Fruit fly (Drosophila melanogaster) whole organism, embryonic: ENCODE results near the gene CG43750.

Experiments used
- Adf1 ChIP-seq: fragments of 200-800 bp; sonication (Bioruptor generic); IDR thresholded peaks from 2 replicates; pipeline ENCODE4 v1.3.6; 2022; ENCODE audit warnings: missing biosample characterization, missing genetic modification characterization
- Atf6 ChIP-seq: fragments of 200-800 bp; sonication (Bioruptor generic); IDR thresholded peaks from 2 replicates; pipeline ENCODE4 v1.3.6; 2022; ENCODE audit warnings: missing biosample characterization, missing genetic modification characterization
- Awh ChIP-seq: fragments of 200-800 bp; sonication (Bioruptor generic); IDR thresholded peaks from 2 replicates; pipeline ENCODE4, ENCODE4 v1.3.6; 2022; ENCODE audit warnings: missing biosample characterization, missing genetic modification characterization
- Blimp-1 ChIP-seq: fragments of 200-800 bp; sonication (Bioruptor generic); optimal IDR thresholded peaks from 3 replicates; lab custom pipeline; 2018; ENCODE audit warnings: missing biosample characterization, missing genetic modification characterization, mild to moderate bottlenecking, moderate library complexity, missing genetic modification reagents
- CG10654 ChIP-seq: fragments of 200-800 bp; sonication (Bioruptor generic); optimal IDR thresholded peaks from 2 replicates; lab custom pipeline; 2016; ENCODE audit warnings: missing biosample characterization, missing genetic modification characterization
- CG12769 ChIP-seq: fragments of 200-800 bp; sonication (Bioruptor generic); optimal IDR thresholded peaks from 2 replicates; lab custom pipeline; 2019; ENCODE audit warnings: missing biosample characterization, mild to moderate bottlenecking, missing genetic modification characterization, moderate library complexity
- CG13296 ChIP-seq: fragments of 200-800 bp; sonication (Bioruptor generic); optimal IDR thresholded peaks from 3 replicates; lab custom pipeline; 2018; ENCODE audit warnings: missing biosample characterization, mild to moderate bottlenecking, missing genetic modification characterization
- CG13624 ChIP-seq: fragments of 200-800 bp; sonication (Bioruptor generic); optimal IDR thresholded peaks from 2 replicates; lab custom pipeline; 2016; ENCODE audit warnings: missing biosample characterization, missing genetic modification characterization
- CG17328 ChIP-seq: fragments of 200-800 bp; sonication (Bioruptor generic); IDR thresholded peaks from 2 replicates; pipeline ENCODE4 v1.3.6; 2022; ENCODE audit warnings: missing biosample characterization, missing genetic modification characterization
- CG17359 ChIP-seq: fragments of 200-800 bp; sonication (Bioruptor generic); optimal IDR thresholded peaks from 3 replicates; lab custom pipeline; 2018; ENCODE audit warnings: missing biosample characterization, mild to moderate bottlenecking, missing genetic modification characterization, moderate library complexity
- CG2199 ChIP-seq: fragments of 200-800 bp; sonication (Bioruptor generic); IDR thresholded peaks from 3 replicates; pipeline ENCODE4 v1.3.6; 2022; ENCODE audit warnings: missing biosample characterization, missing genetic modification characterization
- CG30431 ChIP-seq: fragments of 200-800 bp; sonication (Bioruptor generic); optimal IDR thresholded peaks from 2 replicates; lab custom pipeline; 2017; ENCODE audit warnings: missing biosample characterization, missing genetic modification characterization
- CG32772 ChIP-seq: fragments of 200-800 bp; sonication (Bioruptor generic); IDR thresholded peaks from 2 replicates; pipeline ENCODE4 v1.3.6; 2022; ENCODE audit warnings: missing biosample characterization, missing genetic modification characterization
- CG3407 ChIP-seq: fragments of 200-800 bp; sonication (Bioruptor generic); optimal IDR thresholded peaks from 2 replicates; lab custom pipeline; 2018; ENCODE audit warnings: missing biosample characterization, mild to moderate bottlenecking, missing genetic modification characterization
- CG3726 ChIP-seq: fragments of 200-800 bp; sonication (Bioruptor generic); IDR thresholded peaks from 3 replicates; pipeline ENCODE4, ENCODE4 v1.3.6; 2022; ENCODE audit warnings: missing biosample characterization, missing genetic modification characterization
- CG4854 ChIP-seq: fragments of 200-800 bp; sonication (Bioruptor generic); optimal IDR thresholded peaks from 2 replicates; lab custom pipeline; 2016; ENCODE audit warnings: missing biosample characterization, missing genetic modification characterization, inconsistent platforms
- CG8924 ChIP-seq: fragments of 200-800 bp; optimal IDR thresholded peaks from 3 replicates; lab custom pipeline; 2019; ENCODE audit warnings: missing biosample characterization, mild to moderate bottlenecking, missing genetic modification characterization, moderate library complexity
- Drgx ChIP-seq: fragments of 200-800 bp; sonication (Bioruptor generic); IDR thresholded peaks from 2 replicates; pipeline ENCODE4 v1.3.6; 2022; ENCODE audit warnings: missing biosample characterization, missing genetic modification characterization
- Ets65A ChIP-seq: fragments of 200-800 bp; sonication (Bioruptor generic); peaks from one replicate; lab custom pipeline; 2016; ENCODE audit warnings: missing biosample characterization, missing genetic modification characterization
- Hey ChIP-seq: fragments of 200-800 bp; sonication (Bioruptor generic); optimal IDR thresholded peaks from 3 replicates; lab custom pipeline; 2018; ENCODE audit warnings: missing biosample characterization, mild to moderate bottlenecking, missing genetic modification characterization
- PHDP ChIP-seq: fragments of 200-800 bp; sonication (Bioruptor generic); optimal IDR thresholded peaks from 3 replicates; lab custom pipeline; 2018; ENCODE audit warnings: missing biosample characterization, mild to moderate bottlenecking, missing genetic modification characterization, moderate library complexity
- Rx ChIP-seq: fragments of 200-800 bp; sonication (Bioruptor generic); IDR thresholded peaks from 2 replicates; pipeline ENCODE4 v1.3.6; 2022; ENCODE audit warnings: missing biosample characterization, missing genetic modification characterization
- Taf1 ChIP-seq: fragments of 200-800 bp; sonication (Bioruptor generic); IDR thresholded peaks from 2 replicates; pipeline ENCODE4 v1.3.6; 2022; ENCODE audit warnings: missing biosample characterization, missing genetic modification characterization
- Xbp1 ChIP-seq: fragments of 200-800 bp; sonication (Bioruptor generic); optimal IDR thresholded peaks from 3 replicates; lab custom pipeline; 2016; ENCODE audit warnings: missing biosample characterization, mild to moderate bottlenecking, missing genetic modification characterization
- bowl ChIP-seq: fragments of 200-800 bp; sonication (Bioruptor generic); IDR thresholded peaks from 2 replicates; pipeline ENCODE4 v1.3.6; 2022; ENCODE audit warnings: missing biosample characterization, missing genetic modification characterization
- bsh ChIP-seq, 2 experiments: fragments of 200-800 bp; sonication (Bioruptor generic); optimal IDR thresholded peaks; 2 replicates each; lab custom pipeline; 2017 to 2018; ENCODE audit warnings: mild to moderate bottlenecking in 2 of 2, missing biosample characterization in 2 of 2, missing genetic modification characterization in 2 of 2, moderate library complexity in 1 of 2
- chm ChIP-seq: fragments of 200-800 bp; sonication (Bioruptor generic); IDR thresholded peaks from 2 replicates; pipeline ENCODE4 v1.3.6; 2022; ENCODE audit warnings: missing biosample characterization, missing genetic modification characterization
- crol ChIP-seq: fragments of 200-800 bp; sonication (Bioruptor generic); IDR thresholded peaks from 2 replicates; pipeline ENCODE4 v1.3.6; 2022; ENCODE audit warnings: missing biosample characterization, missing genetic modification characterization
- crp ChIP-seq, 2 experiments: fragments of 200-800 bp; sonication (Bioruptor generic); optimal IDR thresholded peaks; 2 replicates in 1 of 2; 3 replicates in 1 of 2; lab custom pipeline; 2017; ENCODE audit warnings: missing biosample characterization in 2 of 2, missing genetic modification characterization in 2 of 2, mild to moderate bottlenecking in 1 of 2, moderate library complexity in 1 of 2
- gem ChIP-seq: fragments of 200-800 bp; sonication (Bioruptor generic); optimal IDR thresholded peaks from 2 replicates; lab custom pipeline; 2019; ENCODE audit warnings: missing biosample characterization, mild to moderate bottlenecking, missing genetic modification characterization, moderate library complexity
- grn ChIP-seq: fragments of 200-800 bp; sonication (Bioruptor generic); optimal IDR thresholded peaks from 3 replicates; lab custom pipeline; 2017; ENCODE audit warnings: missing biosample characterization, missing genetic modification characterization
- h ChIP-seq: fragments of >200 bp; optimal IDR thresholded peaks from 2 replicates; lab custom pipeline; 2017
- hb ChIP-seq: fragments of 200-800 bp; sonication (Bioruptor generic); IDR thresholded peaks from 3 replicates; pipeline ENCODE4 v1.3.6; 2022; ENCODE audit warnings: missing biosample characterization, missing genetic modification characterization; ENCODE audit not compliant: partially characterized antibody
- nom ChIP-seq: fragments of 200-800 bp; sonication (Bioruptor generic); optimal IDR thresholded peaks from 2 replicates; lab custom pipeline; 2017; ENCODE audit warnings: missing biosample characterization, missing genetic modification characterization, mild to moderate bottlenecking, moderate library complexity, missing genetic modification reagents
- oc ChIP-seq: fragments of 200-800 bp; sonication (Bioruptor generic); optimal IDR thresholded peaks from 2 replicates; lab custom pipeline; 2018; ENCODE audit warnings: missing biosample characterization, mild to moderate bottlenecking, missing genetic modification characterization, moderate library complexity
- pb ChIP-seq: fragments of 200-800 bp; sonication (Bioruptor generic); optimal IDR thresholded peaks from 3 replicates; lab custom pipeline; 2016; ENCODE audit warnings: missing biosample characterization, missing genetic modification characterization
- pros ChIP-seq: fragments of 200-800 bp; sonication (Bioruptor generic); optimal IDR thresholded peaks from 3 replicates; lab custom pipeline; 2019; ENCODE audit warnings: missing biosample characterization, mild to moderate bottlenecking, missing genetic modification characterization, moderate library complexity
- sd ChIP-seq: fragments of 200-800 bp; sonication (Bioruptor generic); optimal IDR thresholded peaks from 3 replicates; lab custom pipeline; 2018; ENCODE audit warnings: missing biosample characterization, mild to moderate bottlenecking, missing genetic modification characterization, moderate library complexity
- sens ChIP-seq: fragments of 200-800 bp; sonication (Bioruptor generic); peaks from one replicate; lab custom pipeline; 2016; ENCODE audit warnings: missing biosample characterization, missing genetic modification characterization
- seq ChIP-seq: fragments of 200-800 bp; sonication (Bioruptor generic); IDR thresholded peaks from 2 replicates; pipeline ENCODE4 v1.3.6; 2022; ENCODE audit warnings: missing biosample characterization, missing genetic modification characterization
- so ChIP-seq: fragments of 200-800 bp; sonication (Bioruptor generic); IDR thresholded peaks from 3 replicates; pipeline ENCODE4 v1.3.6; 2022; ENCODE audit warnings: missing biosample characterization, missing genetic modification characterization
- ssp ChIP-seq: fragments of 200-800 bp; sonication (Bioruptor generic); IDR thresholded peaks from 2 replicates; pipeline ENCODE4 v1.3.6; 2022; ENCODE audit warnings: missing biosample characterization, missing genetic modification characterization
- tap ChIP-seq: fragments of 200-800 bp; optimal IDR thresholded peaks from 3 replicates; lab custom pipeline; 2019; ENCODE audit warnings: missing biosample characterization, mild to moderate bottlenecking, missing genetic modification characterization, moderate library complexity

The CG43750 gene

DNA sequence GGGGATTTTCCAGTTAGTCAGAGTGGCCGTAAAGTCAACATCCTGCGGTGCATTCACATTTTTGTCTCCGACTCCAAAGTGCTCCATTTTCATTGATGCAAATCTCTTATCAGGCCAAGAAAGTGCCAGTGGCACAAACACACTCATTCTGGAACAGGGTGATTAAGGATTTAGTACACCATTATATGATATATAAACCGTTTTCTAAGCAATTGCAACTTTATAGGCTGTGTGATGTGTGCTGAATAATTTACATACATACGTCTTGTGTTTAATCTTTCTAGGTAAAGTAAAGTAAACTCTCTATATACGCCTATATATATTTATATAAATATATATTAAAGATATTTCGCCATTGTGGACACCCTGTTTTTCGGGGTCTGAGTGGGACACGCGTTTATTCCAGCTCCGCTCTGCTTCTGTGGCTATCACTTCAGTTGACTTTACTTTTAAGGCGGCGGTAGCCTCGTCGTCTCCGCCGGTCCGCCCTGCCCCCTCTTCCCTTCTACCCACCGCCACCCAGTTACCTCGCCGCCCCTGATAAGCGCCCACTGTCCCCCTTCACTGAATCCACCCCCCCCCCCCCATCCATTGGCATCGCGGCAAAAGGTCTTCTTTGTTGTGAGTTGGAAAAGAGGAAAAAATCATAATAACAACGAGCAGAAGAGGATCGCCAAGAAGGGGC, 42.5 kb upstream of the CG43750 start:
- TF ChIP-seq PHDP (tag; lab: Kevin White, UChicago) (peak; percentile 12), crp (GFP tag; optimal IDR thresholded peaks at IDR 0.05; lab: Kevin White, UChicago) (no peak), CG17328 (GFP tag; lab: Robert Waterston, UW) (no peak), CG13624 (GFP tag; lab: Kevin White, UChicago) (no peak), Drgx (GFP tag; lab: Robert Waterston, UW) (0 out of 2 replicates have a peak, but pooled peaks have one; percentile 23), hb (GFP tag; lab: Robert Waterston, UW) (0 out of 3 replicates have a peak, but pooled peaks have one; percentile 40), Ets65A (GFP tag; lab: Kevin White, UChicago) (peak; percentile 39), CG17359 (tag; lab: Kevin White, UChicago) (no peak), chm (GFP tag; lab: Robert Waterston, UW) (no peak), Hey (tag; lab: Kevin White, UChicago) (no peak), so (GFP tag; lab: Robert Waterston, UW) (no peak), bsh (GFP tag; optimal IDR thresholded peaks at IDR 0.05; lab: Kevin White, UChicago) (peak in 1 of 2 experiments; percentile 37), sens (GFP tag; lab: Kevin White, UChicago) (peak; percentile 54), seq (GFP tag; lab: Robert Waterston, UW) (no peak), gem (tag; lab: Kevin White, UChicago) (peak; percentile 20), ssp (GFP tag; lab: Robert Waterston, UW) (no peak), crol (peak; percentile 94), nom (GFP tag; lab: Kevin White, UChicago) (peak; percentile 33), Rx (no peak)

DNA sequence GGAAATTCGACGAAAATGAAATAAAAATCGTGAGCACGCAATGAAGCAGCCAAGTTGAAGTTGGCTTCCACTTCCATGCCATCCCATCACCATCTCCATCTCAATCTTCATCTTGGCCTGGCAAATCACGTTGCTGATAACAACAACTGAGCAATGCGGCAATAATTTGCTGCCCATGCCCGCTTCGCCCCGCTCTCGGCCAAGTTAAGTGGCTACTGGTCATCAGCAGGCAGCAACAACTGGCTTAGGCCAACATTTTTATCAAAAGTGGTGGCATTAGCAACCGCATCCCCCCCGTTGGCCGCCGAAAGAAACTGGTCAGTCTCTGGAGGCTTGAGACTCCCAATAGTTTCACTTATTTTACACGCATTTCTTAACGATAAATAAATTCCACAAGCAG, 39.8 kb upstream of the CG43750 start:
- no peak for TF ChIP-seq CG3726 (GFP tag; lab: Robert Waterston, UW)
- TF ChIP-seq sd, result peak; percentile 80
- TF ChIP-seq bowl, result 0 out of 2 replicates have a peak, but pooled peaks have one; percentile 56
- peak; percentile 36 for TF ChIP-seq CG12769 (tag; lab: Kevin White, UChicago)
- TF ChIP-seq CG2199, result no peak
- no peak for TF ChIP-seq CG32772
- peak; percentile 59 for TF ChIP-seq crol
- TF ChIP-seq tap, result no peak
- no peak for TF ChIP-seq Adf1 (GFP tag; lab: Robert Waterston, UW)
- peak; percentile 12 for TF ChIP-seq grn (GFP tag; lab: Kevin White, UChicago)
- TF ChIP-seq Blimp-1 (GFP tag; lab: Kevin White, UChicago), result no peak
- no peak for TF ChIP-seq h (lab: Kevin White, UChicago)
- TF ChIP-seq CG3407 (GFP tag; lab: Kevin White, UChicago), result no peak
- no peak for TF ChIP-seq Taf1
- TF ChIP-seq pros (GFP tag; lab: Kevin White, UChicago), result peak; percentile 93
- peak; percentile 43 for TF ChIP-seq oc (tag; lab: Kevin White, UChicago)
- no peak for TF ChIP-seq CG13296
- TF ChIP-seq CG4854 (GFP tag; lab: Kevin White, UChicago), result no peak

DNA sequence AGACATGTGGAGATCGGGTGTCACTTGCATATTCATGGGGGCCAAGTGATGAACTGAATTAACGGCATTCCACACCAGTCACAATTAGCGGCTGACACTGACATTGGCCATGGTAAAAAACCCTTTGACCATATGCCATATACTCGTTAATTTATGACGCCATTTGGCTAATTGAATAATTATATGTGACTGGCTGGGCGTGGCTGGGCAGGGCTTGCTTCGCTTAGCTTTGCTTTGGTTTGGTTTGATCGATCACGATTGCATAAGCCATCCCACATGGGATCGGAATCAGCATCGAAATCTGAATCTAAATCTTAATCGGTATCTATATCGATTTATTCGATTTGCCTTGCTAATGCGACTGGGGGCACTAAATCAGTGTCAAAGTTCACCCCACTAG, 39.1 kb upstream of the CG43750 start:
- no peak for TF ChIP-seq Atf6 (GFP tag; lab: Robert Waterston, UW)
- TF ChIP-seq pb (GFP tag; lab: Kevin White, UChicago), result no peak
- TF ChIP-seq CG30431, result no peak
- peak; percentile 77 for TF ChIP-seq Awh (GFP tag; lab: Robert Waterston, UW)
- TF ChIP-seq Xbp1, result no peak
- no peak for TF ChIP-seq CG10654 (GFP tag; lab: Kevin White, UChicago)
- no peak for TF ChIP-seq CG8924 (tag; lab: Kevin White, UChicago)
- peak; percentile 10 for TF ChIP-seq sd
